Worm (Caenorhabditis elegans): ENCODE results near the gene T19B10.5.

DNA sequence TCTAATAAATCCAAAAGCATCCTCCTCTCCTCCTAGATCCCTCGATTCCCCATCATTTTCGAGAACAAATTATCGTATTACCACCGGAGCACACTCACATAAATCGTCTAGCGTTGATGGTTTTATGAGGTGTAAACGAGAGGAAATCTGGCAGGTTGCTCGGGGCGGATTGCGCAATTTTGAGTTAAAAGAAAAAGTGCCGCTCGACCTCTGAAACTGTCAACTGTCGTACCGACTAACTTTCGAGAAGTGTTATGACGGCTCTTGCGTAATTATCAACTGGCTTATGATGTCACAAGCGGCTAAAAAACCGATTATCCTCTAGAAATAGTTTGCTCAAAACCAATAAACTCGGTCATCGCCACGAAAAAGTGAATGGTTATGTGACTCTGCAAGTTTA is 28.0 kb upstream of the T19B10.5 start:
- TF ChIP-seq ceh-39 (tag; optimal IDR thresholded peaks at IDR 0.05), result no peak
- no peak for TF ChIP-seq blmp-1 (tag; optimal IDR thresholded peaks at IDR 0.05)
- TF ChIP-seq unc-62 (GFP tag; optimal IDR thresholded peaks at IDR 0.05), result no peak
